Worm (Caenorhabditis elegans) whole organism, late embryonic: ENCODE measurements around the gene C06E4.6.

Experiments
- C08G9.2 ChIP-seq: sonication (generic microtip); optimal IDR thresholded peaks from 2 replicates; lab custom pipeline; 2016; ENCODE audit warnings: mild to moderate bottlenecking, missing genetic modification characterization, moderate library complexity, missing compliant biosample characterization
- F13H6.1 ChIP-seq: sonication (generic microtip); optimal IDR thresholded peaks from 2 replicates; lab custom pipeline; 2016; ENCODE audit warnings: missing genetic modification characterization, missing compliant biosample characterization
- K09A11.1 ChIP-seq: sonication (generic microtip); optimal IDR thresholded peaks from 2 replicates; lab custom pipeline; 2017; ENCODE audit warnings: antibody characterized with exemption, mild to moderate bottlenecking, missing genetic modification characterization, missing compliant biosample characterization; ENCODE audit not compliant: insufficient read depth
- Y22D7AL.16 ChIP-seq: sonication (generic microtip); optimal IDR thresholded peaks from 2 replicates; lab custom pipeline; 2016; ENCODE audit warnings: missing genetic modification characterization, missing compliant biosample characterization
- ama-1 ChIP-seq: fragments of 150-350 bp; optimal IDR thresholded peaks from 2 replicates; lab custom pipeline; 2014
- ceh-14 ChIP-seq: sonication (generic microtip); optimal IDR thresholded peaks from 2 replicates; lab custom pipeline; 2016; ENCODE audit warnings: missing genotype, missing genetic modification characterization, missing compliant biosample characterization
- ceh-2 ChIP-seq: sonication (generic microtip); optimal IDR thresholded peaks from 2 replicates; lab custom pipeline; 2016; ENCODE audit warnings: missing genotype, missing genetic modification characterization, missing compliant biosample characterization
- ceh-24 ChIP-seq: sonication (generic microtip); optimal IDR thresholded peaks from 2 replicates; lab custom pipeline; 2016; ENCODE audit warnings: mild to moderate bottlenecking, missing genetic modification characterization, missing compliant biosample characterization
- ceh-31 ChIP-seq: sonication (generic microtip); optimal IDR thresholded peaks from 2 replicates; lab custom pipeline; 2016; ENCODE audit warnings: missing genetic modification characterization, missing compliant biosample characterization
- ceh-9 ChIP-seq: sonication (generic microtip); optimal IDR thresholded peaks from 2 replicates; lab custom pipeline; 2016; ENCODE audit warnings: mild to moderate bottlenecking, missing genetic modification characterization, inconsistent platforms, missing compliant biosample characterization
- elt-2 ChIP-seq: sonication (generic microtip); optimal IDR thresholded peaks from 2 replicates; lab custom pipeline; 2016; ENCODE audit warnings: missing genetic modification reagents, missing genetic modification characterization, missing compliant biosample characterization
- ets-4 ChIP-seq: sonication (generic microtip); optimal IDR thresholded peaks from 2 replicates; lab custom pipeline; 2016; ENCODE audit warnings: missing genetic modification characterization, missing compliant biosample characterization
- fkh-10 ChIP-seq: fragments of 150-350 bp; optimal IDR thresholded peaks from 2 replicates; lab custom pipeline; 2014; ENCODE audit warnings: missing biosample characterization, missing genetic modification reagents, missing genetic modification characterization
- fkh-6 ChIP-seq: sonication (generic microtip); optimal IDR thresholded peaks from 2 replicates; lab custom pipeline; 2016; ENCODE audit warnings: missing genetic modification characterization, missing compliant biosample characterization
- gmeb-2 ChIP-seq: sonication (generic microtip); optimal IDR thresholded peaks from 2 replicates; lab custom pipeline; 2016; ENCODE audit warnings: missing genetic modification characterization, inconsistent platforms, missing compliant biosample characterization
- hlh-15 ChIP-seq: sonication (generic microtip); optimal IDR thresholded peaks from 2 replicates; lab custom pipeline; 2016; ENCODE audit warnings: missing genetic modification characterization, missing compliant biosample characterization
- lin-11 ChIP-seq: fragments of 200-800 bp; sonication (Bioruptor generic); optimal IDR thresholded peaks from 2 replicates; lab custom pipeline; 2018; ENCODE audit warnings: mild to moderate bottlenecking, missing genetic modification characterization, missing compliant biosample characterization
- mec-3 ChIP-seq: sonication (generic microtip); optimal IDR thresholded peaks from 2 replicates; lab custom pipeline; 2016; ENCODE audit warnings: borderline replicate concordance, missing genetic modification characterization, missing compliant biosample characterization
- nhr-11 ChIP-seq: fragments of 150-350 bp; optimal IDR thresholded peaks from 2 replicates; lab custom pipeline; 2014; ENCODE audit warnings: missing biosample characterization, missing genetic modification characterization
- pag-3 ChIP-seq: sonication (generic microtip); optimal IDR thresholded peaks from 2 replicates; lab custom pipeline; 2016; ENCODE audit warnings: missing compliant biosample characterization, missing genetic modification characterization, borderline replicate concordance
- pat-9 ChIP-seq: fragments of 200-800 bp; sonication (Bioruptor generic); optimal IDR thresholded peaks from 2 replicates; lab custom pipeline; 2018; ENCODE audit warnings: mild to moderate bottlenecking, missing genetic modification characterization, moderate library complexity, missing compliant biosample characterization
- pha-4 ChIP-seq: fragments of 150-350 bp; optimal IDR thresholded peaks from 2 replicates; lab custom pipeline; 2018; ENCODE audit warnings: missing biosample characterization, missing genetic modification reagents, missing genetic modification characterization
- ref-2 ChIP-seq: sonication (generic microtip); optimal IDR thresholded peaks from 2 replicates; lab custom pipeline; 2016; ENCODE audit warnings: missing genetic modification characterization, missing compliant biosample characterization
- sox-2 ChIP-seq: fragments of 200-800 bp; sonication (Bioruptor generic); IDR thresholded peaks from 2 replicates; pipeline ENCODE4 v1.3.6; 2022; ENCODE audit warnings: missing genetic modification reagents, missing genetic modification characterization, missing compliant biosample characterization
- tbx-2 ChIP-seq: sonication (generic microtip); optimal IDR thresholded peaks from 2 replicates; lab custom pipeline; 2016; ENCODE audit warnings: missing genetic modification characterization, missing compliant biosample characterization
- unc-3 ChIP-seq, 2 experiments: fragments of 200-800 bp in 1 of 2; sonication (Bioruptor generic) in 1 of 2; sonication (generic microtip) in 1 of 2; conservative IDR thresholded peaks in 1 of 2; optimal IDR thresholded peaks in 1 of 2; 2 replicates each; pipeline versions ENCODE4 v1.3.6 to Lab custom; 2016 to 2022; ENCODE audit warnings: missing compliant biosample characterization in 2 of 2, missing genetic modification characterization in 2 of 2, missing genetic modification reagents in 1 of 2
- unc-55 ChIP-seq: sonication (generic microtip); optimal IDR thresholded peaks from 2 replicates; lab custom pipeline; 2017; ENCODE audit warnings: missing biosample characterization, missing genetic modification reagents, missing genetic modification characterization
- ztf-16 ChIP-seq: sonication (generic microtip); optimal IDR thresholded peaks from 2 replicates; lab custom pipeline; 2017; ENCODE audit warnings: missing genetic modification characterization, missing compliant biosample characterization

Gene C06E4.6

DNA sequence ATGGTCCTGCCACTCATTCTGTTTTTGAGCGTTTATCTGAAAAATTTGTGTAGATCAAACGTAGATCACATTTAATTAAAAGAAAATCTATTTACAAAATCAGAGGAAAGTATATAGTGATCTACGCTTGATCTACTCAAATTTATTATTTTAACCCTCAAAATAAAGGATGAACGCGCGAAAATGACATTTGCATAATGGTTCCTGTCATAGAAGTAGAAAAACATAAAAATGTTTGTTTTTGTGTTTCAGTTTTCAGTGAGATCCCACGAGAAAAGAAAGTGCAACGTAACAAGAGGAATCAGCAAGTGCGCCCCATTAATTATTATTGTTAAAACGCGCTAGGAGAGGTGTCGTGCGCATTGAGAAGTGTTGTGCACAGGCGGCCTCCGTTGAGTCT is 46.8 kb downstream of the C06E4.6 start:
- TF ChIP-seq elt-2, result no peak
- TF ChIP-seq lin-11 (tag; lab: Kevin White, UChicago), result no peak
- no peak for TF ChIP-seq Y22D7AL.16 (tag; lab: Kevin White, UChicago)
- no peak for TF ChIP-seq ref-2 (tag; lab: Kevin White, UChicago)
- no peak for TF ChIP-seq ceh-24
- TF ChIP-seq ceh-14 (tag; lab: Kevin White, UChicago), result no peak
- TF ChIP-seq gmeb-2 (tag; lab: Kevin White, UChicago), result no peak
- no peak for TF ChIP-seq ama-1 (lab: Kevin White, UChicago)
- no peak for TF ChIP-seq sox-2 (GFP tag; lab: Robert Waterston, UW)
- TF ChIP-seq F13H6.1, result no peak
- TF ChIP-seq hlh-15 (tag; lab: Kevin White, UChicago), result no peak
- no peak for TF ChIP-seq unc-3 (GFP tag; conservative IDR thresholded peaks at IDR 0.05; lab: Robert Waterston, UW)
- no peak for TF ChIP-seq unc-3 (tag; optimal IDR thresholded peaks at IDR 0.05; lab: Kevin White, UChicago)
- no peak for TF ChIP-seq fkh-10 (GFP tag; lab: Kevin White, UChicago)
- TF ChIP-seq, all 69 proteins: peak for 0

- TF ChIP-seq C08G9.2 (tag; lab: Kevin White, UChicago), result no peak
- TF ChIP-seq ceh-2 (tag; lab: Kevin White, UChicago), result no peak
- no peak for TF ChIP-seq ets-4 (tag; lab: Kevin White, UChicago)
- no peak for TF ChIP-seq nhr-11 (tag; lab: Kevin White, UChicago)
- TF ChIP-seq ztf-16 (tag; lab: Kevin White, UChicago), result no peak
- no peak for TF ChIP-seq fkh-6 (tag; lab: Kevin White, UChicago)
- no peak for TF ChIP-seq ceh-31 (tag; lab: Kevin White, UChicago)
- no peak for TF ChIP-seq K09A11.1
- no peak for TF ChIP-seq ceh-9 (tag; lab: Kevin White, UChicago)
- TF ChIP-seq elt-2, result no peak
- TF ChIP-seq pat-9 (tag; lab: Kevin White, UChicago), result no peak
- TF ChIP-seq pha-4 (tag; lab: Kevin White, UChicago), result no peak
- no peak for TF ChIP-seq unc-55 (GFP tag; lab: Kevin White, UChicago)
- TF ChIP-seq mec-3 (tag; lab: Kevin White, UChicago), result no peak
- TF ChIP-seq fkh-10 (GFP tag; lab: Kevin White, UChicago), result no peak
- TF ChIP-seq ama-1 (lab: Kevin White, UChicago), result no peak
- TF ChIP-seq gmeb-2 (tag; lab: Kevin White, UChicago), result no peak
- TF ChIP-seq tbx-2 (tag; lab: Kevin White, UChicago), result no peak
- TF ChIP-seq ref-2 (tag; lab: Kevin White, UChicago), result no peak
- TF ChIP-seq pag-3 (tag; lab: Kevin White, UChicago), result no peak
Observed at ce11 chrIV:7208961-7209360, 49.1 kb downstream of the C06E4.6 start.
